Fruit fly (Drosophila melanogaster) whole organism, embryonic: ENCODE results near the gene CG5928.

Experiments
- CG10321 ChIP-seq: fragments of 200-800 bp; sonication (Bioruptor generic); IDR thresholded peaks from 2 replicates; pipeline ENCODE4 v1.3.6; 2022; ENCODE audit warnings: missing biosample characterization, missing genetic modification characterization
- CG11696 ChIP-seq: fragments of 200-800 bp; sonication (Bioruptor generic); IDR thresholded peaks from 2 replicates; pipeline ENCODE4 v1.3.6; 2022; ENCODE audit warnings: missing biosample characterization, missing genetic modification characterization
- CG1233 ChIP-seq: fragments of 200-800 bp; sonication (Bioruptor generic); optimal IDR thresholded peaks from 4 replicates; lab custom pipeline; 2018; ENCODE audit warnings: missing biosample characterization, mild to moderate bottlenecking, missing genetic modification characterization
- CG13287 ChIP-seq: fragments of 200-800 bp; sonication (Bioruptor generic); IDR thresholded peaks from 2 replicates; pipeline ENCODE4 v1.3.6; 2022; ENCODE audit warnings: missing biosample characterization, missing genetic modification characterization; ENCODE audit not compliant: partially characterized antibody
- CG14710 ChIP-seq: fragments of 200-800 bp; sonication (Bioruptor generic); optimal IDR thresholded peaks from 3 replicates; lab custom pipeline; 2019; ENCODE audit warnings: missing biosample characterization, mild to moderate bottlenecking, missing genetic modification characterization, moderate library complexity
- CG15269 ChIP-seq: fragments of 200-800 bp; sonication (Bioruptor generic); optimal IDR thresholded peaks from 2 replicates; lab custom pipeline; 2018; ENCODE audit warnings: missing biosample characterization, mild to moderate bottlenecking, missing genetic modification characterization, moderate library complexity
- CG17361 ChIP-seq: fragments of 200-800 bp; sonication (Bioruptor generic); IDR thresholded peaks from 3 replicates; pipeline ENCODE4 v1.3.6; 2022; ENCODE audit warnings: missing biosample characterization, missing genetic modification characterization
- CG17385 ChIP-seq: fragments of 200-800 bp; sonication (Bioruptor generic); optimal IDR thresholded peaks from 3 replicates; lab custom pipeline; 2018; ENCODE audit warnings: missing biosample characterization, mild to moderate bottlenecking, missing genetic modification characterization
- CG3281 ChIP-seq: fragments of 200-800 bp; sonication (Bioruptor generic); optimal IDR thresholded peaks from 3 replicates; lab custom pipeline; 2017; ENCODE audit warnings: missing biosample characterization, mild to moderate bottlenecking, missing genetic modification characterization
- CG4730 ChIP-seq: fragments of 200-800 bp; sonication (Bioruptor generic); IDR thresholded peaks from 2 replicates; pipeline ENCODE4 v1.3.6; 2022; ENCODE audit warnings: missing biosample characterization, missing genetic modification characterization
- CG6765 ChIP-seq: fragments of 200-800 bp; sonication (Bioruptor generic); optimal IDR thresholded peaks from 3 replicates; lab custom pipeline; 2017; ENCODE audit warnings: missing biosample characterization, mild to moderate bottlenecking, missing genetic modification characterization
- CG7786 ChIP-seq: fragments of 200-800 bp; sonication (Bioruptor generic); optimal IDR thresholded peaks from 2 replicates; lab custom pipeline; 2016; ENCODE audit warnings: missing biosample characterization, missing genetic modification characterization
- CG8290 ChIP-seq, 3 experiments: fragments of 200-800 bp; sonication (Bioruptor generic); optimal IDR thresholded peaks; 2 replicates each; lab custom pipeline; 2016 to 2019; ENCODE audit warnings: missing biosample characterization in 3 of 3, missing genetic modification characterization in 3 of 3, mild to moderate bottlenecking in 2 of 3, moderate library complexity in 1 of 3
- CG8388 ChIP-seq: fragments of 200-800 bp; sonication (Bioruptor generic); optimal IDR thresholded peaks from 2 replicates; lab custom pipeline; 2019; ENCODE audit warnings: missing biosample characterization, mild to moderate bottlenecking, missing genetic modification characterization, moderate library complexity
- CG9215 ChIP-seq: fragments of 200-800 bp; sonication (Bioruptor generic); IDR thresholded peaks from 2 replicates; pipeline ENCODE4 v1.3.6; 2022; ENCODE audit warnings: missing biosample characterization, missing genetic modification characterization
- CG9609 ChIP-seq: fragments of 200-800 bp; sonication (Bioruptor generic); optimal IDR thresholded peaks from 3 replicates; lab custom pipeline; 2016; ENCODE audit warnings: missing biosample characterization, missing genetic modification characterization
- Chrac-16 ChIP-seq: fragments of 200-800 bp; sonication (Bioruptor generic); optimal IDR thresholded peaks from 3 replicates; lab custom pipeline; 2016; ENCODE audit warnings: missing biosample characterization, missing genetic modification characterization
- D ChIP-seq, 2 experiments: fragments of 200-800 bp in 1 of 2; fragments of >200 bp in 1 of 2; sonication (Bioruptor generic) in 1 of 2; optimal IDR thresholded peaks; 2 replicates in 1 of 2; 3 replicates in 1 of 2; lab custom pipeline; 2017; ENCODE audit warnings: mild to moderate bottlenecking in 1 of 2, missing biosample characterization in 1 of 2, missing genetic modification characterization in 1 of 2, missing genetic modification reagents in 1 of 2
- Deaf1 ChIP-seq: fragments of 200-800 bp; optimal IDR thresholded peaks from 3 replicates; lab custom pipeline; 2019; ENCODE audit warnings: missing biosample characterization, mild to moderate bottlenecking, missing genetic modification characterization, moderate library complexity
- Dip2 ChIP-seq: fragments of 200-800 bp; sonication (Bioruptor generic); IDR thresholded peaks from 2 replicates; pipeline ENCODE4 v1.3.6; 2022; ENCODE audit warnings: missing biosample characterization, missing genetic modification characterization
- E2f2 ChIP-seq: fragments of 200-800 bp; sonication (Bioruptor generic); IDR thresholded peaks from 2 replicates; pipeline ENCODE4 v1.3.6; 2022; ENCODE audit warnings: missing biosample characterization, missing genetic modification characterization
- Hand ChIP-seq: fragments of 200-800 bp; sonication (Bioruptor generic); optimal IDR thresholded peaks from 2 replicates; lab custom pipeline; 2017; ENCODE audit warnings: mild to moderate bottlenecking, missing biosample characterization, missing genetic modification reagents, missing genetic modification characterization
- Hmr ChIP-seq: fragments of 200-800 bp; sonication (Bioruptor generic); optimal IDR thresholded peaks from 3 replicates; lab custom pipeline; 2017; ENCODE audit warnings: mild to moderate bottlenecking, missing biosample characterization, missing genetic modification reagents, missing genetic modification characterization
- Hsf ChIP-seq: fragments of 200-800 bp; sonication (Bioruptor generic); optimal IDR thresholded peaks from 3 replicates; lab custom pipeline; 2016; ENCODE audit warnings: missing biosample characterization, missing genetic modification characterization
- Myb ChIP-seq: fragments of 200-800 bp; sonication (Bioruptor generic); optimal IDR thresholded peaks from 2 replicates; lab custom pipeline; 2016; ENCODE audit warnings: missing biosample characterization, missing genetic modification characterization
- Optix ChIP-seq: fragments of 200-800 bp; sonication (Bioruptor generic); IDR thresholded peaks from 3 replicates; pipeline ENCODE4 v1.3.6; 2022; ENCODE audit warnings: missing biosample characterization, missing genetic modification characterization
- Sin3A ChIP-seq: fragments of >200 bp; optimal IDR thresholded peaks from 2 replicates; lab custom pipeline; 2018
- abd-A ChIP-seq: fragments of 200-800 bp; sonication (Bioruptor generic); optimal IDR thresholded peaks from 3 replicates; lab custom pipeline; 2019; ENCODE audit warnings: missing biosample characterization, mild to moderate bottlenecking, missing genetic modification characterization, moderate library complexity
- ash1 ChIP-seq: fragments of 200-800 bp; sonication (Bioruptor generic); optimal IDR thresholded peaks from 2 replicates; lab custom pipeline; 2018; ENCODE audit warnings: missing biosample characterization, mild to moderate bottlenecking, missing genetic modification characterization
- az2 ChIP-seq: fragments of 200-800 bp; sonication (Bioruptor generic); optimal IDR thresholded peaks from 3 replicates; lab custom pipeline; 2016; ENCODE audit warnings: missing biosample characterization, missing genetic modification characterization
- ems ChIP-seq: fragments of 200-800 bp; sonication (Bioruptor generic); optimal IDR thresholded peaks from 3 replicates; lab custom pipeline; 2016; ENCODE audit warnings: missing biosample characterization, missing genetic modification characterization
- ftz-f1 ChIP-seq: fragments of 200-800 bp; sonication (Bioruptor generic); optimal IDR thresholded peaks from 2 replicates; lab custom pipeline; 2016; ENCODE audit warnings: missing biosample characterization, missing genetic modification characterization
- gcm2 ChIP-seq: fragments of 200-800 bp; sonication (Bioruptor generic); optimal IDR thresholded peaks from 2 replicates; lab custom pipeline; 2016; ENCODE audit warnings: missing biosample characterization, missing genetic modification characterization
- grau ChIP-seq: fragments of 200-800 bp; optimal IDR thresholded peaks from 3 replicates; lab custom pipeline; 2019; ENCODE audit warnings: missing biosample characterization, mild to moderate bottlenecking, missing genetic modification characterization, moderate library complexity
- gro ChIP-seq: fragments of 200-800 bp; sonication (Bioruptor generic); optimal IDR thresholded peaks from 2 replicates; lab custom pipeline; 2016; ENCODE audit warnings: missing biosample characterization, missing genetic modification characterization
- gt ChIP-seq: fragments of 200-800 bp; sonication (Bioruptor generic); IDR thresholded peaks from 2 replicates; pipeline ENCODE4 v1.3.6; 2022; ENCODE audit warnings: missing biosample characterization, missing genetic modification characterization
- jigr1 ChIP-seq: fragments of 200-800 bp; sonication (Bioruptor generic); IDR thresholded peaks from 3 replicates; pipeline ENCODE4 v1.3.6; 2022; ENCODE audit warnings: missing biosample characterization, missing genetic modification characterization
- ken ChIP-seq: fragments of 200-800 bp; sonication (Bioruptor generic); IDR thresholded peaks from 3 replicates; pipeline ENCODE4 v1.3.6; 2022; ENCODE audit warnings: missing biosample characterization, missing genetic modification characterization
- kni ChIP-seq: fragments of 200-800 bp; sonication (Bioruptor generic); optimal IDR thresholded peaks from 3 replicates; lab custom pipeline; 2017; ENCODE audit warnings: mild to moderate bottlenecking, missing biosample characterization, missing genetic modification reagents, missing genetic modification characterization
- lab ChIP-seq: fragments of 200-800 bp; sonication (Bioruptor generic); optimal IDR thresholded peaks from 3 replicates; lab custom pipeline; 2017; ENCODE audit warnings: missing biosample characterization, missing genetic modification characterization, mild to moderate bottlenecking, moderate library complexity, missing genetic modification reagents
- lov ChIP-seq, 2 experiments: fragments of 200-800 bp in 1 of 2; fragments of >200 bp in 1 of 2; sonication (Bioruptor generic) in 1 of 2; IDR thresholded peaks in 1 of 2; optimal IDR thresholded peaks in 1 of 2; 2 replicates in 1 of 2; 3 replicates in 1 of 2; pipeline versions ENCODE4 v1.3.6 to Lab custom; 2017 to 2022; ENCODE audit warnings: missing biosample characterization in 1 of 2, missing genetic modification characterization in 1 of 2
- odd ChIP-seq: fragments of 200-800 bp; sonication (Bioruptor generic); optimal IDR thresholded peaks from 2 replicates; lab custom pipeline; 2017; ENCODE audit warnings: missing biosample characterization, mild to moderate bottlenecking, missing genetic modification characterization
- org-1 ChIP-seq: fragments of 200-800 bp; sonication (Bioruptor generic); optimal IDR thresholded peaks from 2 replicates; lab custom pipeline; 2017; ENCODE audit warnings: missing biosample characterization, missing genetic modification characterization
- pho ChIP-seq: fragments of 200-800 bp; sonication (Bioruptor generic); optimal IDR thresholded peaks from 2 replicates; lab custom pipeline; 2016; ENCODE audit warnings: missing biosample characterization, missing genetic modification characterization
- pum ChIP-seq: fragments of 200-800 bp; sonication (Bioruptor generic); optimal IDR thresholded peaks from 2 replicates; lab custom pipeline; 2016; ENCODE audit warnings: missing biosample characterization, missing genetic modification characterization
- row ChIP-seq: fragments of 200-800 bp; sonication (Bioruptor generic); IDR thresholded peaks from 3 replicates; pipeline ENCODE4 v1.3.6; 2022; ENCODE audit warnings: missing biosample characterization, missing genetic modification characterization
- run ChIP-seq: fragments of 200-800 bp; sonication (Bioruptor generic); optimal IDR thresholded peaks from 3 replicates; lab custom pipeline; 2018; ENCODE audit warnings: missing biosample characterization, mild to moderate bottlenecking, missing genetic modification characterization
- tll ChIP-seq, 2 experiments: fragments of 200-800 bp in 1 of 2; fragments of >200 bp in 1 of 2; sonication (Bioruptor generic) in 1 of 2; optimal IDR thresholded peaks; 2 replicates each; lab custom pipeline; 2017 to 2019; ENCODE audit warnings: missing biosample characterization in 2 of 2, missing genetic modification characterization in 2 of 2, mild to moderate bottlenecking in 1 of 2, moderate library complexity in 1 of 2
- trem ChIP-seq: fragments of 200-800 bp; optimal IDR thresholded peaks from 3 replicates; lab custom pipeline; 2019; ENCODE audit warnings: missing biosample characterization, mild to moderate bottlenecking, missing genetic modification characterization, moderate library complexity
- wdn ChIP-seq: fragments of 200-800 bp; sonication (Bioruptor generic); IDR thresholded peaks from 2 replicates; pipeline ENCODE4 v1.3.6; 2022; ENCODE audit warnings: missing biosample characterization, missing genetic modification characterization
- yki ChIP-seq: fragments of >200 bp; optimal IDR thresholded peaks from 3 replicates; lab custom pipeline; 2018

The CG5928 gene

dm6 chrX:6077043-6077547 is 9.3 kb downstream of the CG5928 start (continued):
- TF ChIP-seq wdn (GFP tag; lab: Robert Waterston, UW): no peak
- TF ChIP-seq CG8290 (GFP tag; optimal IDR thresholded peaks at IDR 0.05; lab: Kevin White, UChicago): no peak
- peak in 1 of 2 experiments; percentile 54 for TF ChIP-seq CG8290 (tag; optimal IDR thresholded peaks at IDR 0.05; lab: Kevin White, UChicago)
- no peak for TF ChIP-seq CG6765 (GFP tag; lab: Kevin White, UChicago)
- no peak for TF ChIP-seq Hmr (GFP tag; lab: Kevin White, UChicago)
- TF ChIP-seq CG4730 (GFP tag; lab: Robert Waterston, UW): no peak
- no peak for TF ChIP-seq yki (lab: Kevin White, UChicago)
- TF ChIP-seq CG3281 (GFP tag; lab: Kevin White, UChicago): no peak
- no peak for TF ChIP-seq E2f2 (GFP tag; lab: Robert Waterston, UW)
- TF ChIP-seq jigr1: no peak
- TF ChIP-seq CG13287 (GFP tag; lab: Robert Waterston, UW): no peak
- no peak for TF ChIP-seq Hand (GFP tag; lab: Kevin White, UChicago)
- no peak for TF ChIP-seq Chrac-16 (GFP tag; lab: Kevin White, UChicago)
- no peak for TF ChIP-seq Optix (GFP tag; lab: Robert Waterston, UW)
- TF ChIP-seq org-1 (GFP tag; lab: Kevin White, UChicago): no peak
- TF ChIP-seq kni: no peak
- TF ChIP-seq tll (GFP tag; optimal IDR thresholded peaks at IDR 0.05; lab: Kevin White, UChicago): no peak
- peak; percentile 36 for TF ChIP-seq grau (tag; lab: Kevin White, UChicago)
- no peak for TF ChIP-seq CG9609
- no peak for TF ChIP-seq lab
- no peak for TF ChIP-seq lov (optimal IDR thresholded peaks at IDR 0.05; lab: Kevin White, UChicago)
- no peak for TF ChIP-seq lov (GFP tag; IDR thresholded peaks at IDR 0.05; lab: Robert Waterston, UW)
- TF ChIP-seq ems: no peak
- TF ChIP-seq CG17361 (GFP tag; lab: Robert Waterston, UW): 0 out of 3 replicates have a peak, but pooled peaks have one; percentile 43
- no peak for TF ChIP-seq gcm2 (GFP tag; lab: Kevin White, UChicago)
- no peak for TF ChIP-seq Hsf (GFP tag; lab: Kevin White, UChicago)
- no peak for TF ChIP-seq CG1233 (GFP tag; lab: Kevin White, UChicago)
- peak; percentile 3 for TF ChIP-seq trem (tag; lab: Kevin White, UChicago)
- TF ChIP-seq ash1 (GFP tag; lab: Kevin White, UChicago): no peak
- TF ChIP-seq ken (GFP tag; lab: Robert Waterston, UW): no peak
- peak; percentile 18 for TF ChIP-seq CG15269 (tag; lab: Kevin White, UChicago)
- TF ChIP-seq pum (GFP tag; lab: Kevin White, UChicago): no peak
- TF ChIP-seq Sin3A (lab: Kevin White, UChicago): no peak
- peak; percentile 25 for TF ChIP-seq ftz-f1
- no peak for TF ChIP-seq pho (GFP tag; lab: Kevin White, UChicago)
- no peak for TF ChIP-seq run (tag; lab: Kevin White, UChicago)
- no peak for TF ChIP-seq CG10321 (GFP tag; lab: Robert Waterston, UW)
- TF ChIP-seq CG14710 (tag; lab: Kevin White, UChicago): peak; percentile 3
- no peak for TF ChIP-seq odd (GFP tag; lab: Kevin White, UChicago)
- TF ChIP-seq CG7786: no peak
- no peak for TF ChIP-seq D (optimal IDR thresholded peaks at IDR 0.05; lab: Kevin White, UChicago)
- TF ChIP-seq D (GFP tag; optimal IDR thresholded peaks at IDR 0.05; lab: Kevin White, UChicago): peak; percentile 8
- peak; percentile 26 for TF ChIP-seq row
- no peak for TF ChIP-seq CG17385 (GFP tag; lab: Kevin White, UChicago)
- TF ChIP-seq az2 (GFP tag; lab: Kevin White, UChicago): peak; percentile 28
- peak; percentile 45 for TF ChIP-seq CG8388
- no peak for TF ChIP-seq Dip2 (GFP tag; lab: Robert Waterston, UW)
- peak; percentile 60 for TF ChIP-seq Deaf1 (tag; lab: Kevin White, UChicago)
- TF ChIP-seq CG9215 (GFP tag; lab: Robert Waterston, UW): no peak
- no peak for TF ChIP-seq Myb (GFP tag; lab: Kevin White, UChicago)
- no peak for TF ChIP-seq gt (GFP tag; lab: Robert Waterston, UW)
- TF ChIP-seq abd-A: no peak
- TF ChIP-seq gro (GFP tag; lab: Kevin White, UChicago): no peak
- TF ChIP-seq CG11696 (GFP tag; lab: Robert Waterston, UW): no peak
